Worm (Caenorhabditis elegans) whole organism, young adult: Measurements from ENCODE around the gene wht-5.

Experiments used
- hsf-1 ChIP-seq: fragments of 200-800 bp; sonication (Bioruptor generic); IDR thresholded peaks from 2 replicates; pipeline ENCODE4 v1.3.6; 2022; ENCODE audit warnings: missing genetic modification reagents, missing genetic modification characterization, missing compliant biosample characterization
- lin-40 ChIP-seq: sonication (generic microtip); optimal IDR thresholded peaks from 2 replicates; lab custom pipeline; 2016; ENCODE audit warnings: missing genetic modification characterization, mild to moderate bottlenecking, missing compliant biosample characterization, missing genotype, missing genetic modification reagents
- rcor-1 ChIP-seq: fragments of 200-800 bp; sonication (Bioruptor generic); IDR thresholded peaks from 2 replicates; pipeline ENCODE4 v1.3.6; 2022; ENCODE audit warnings: missing genetic modification reagents, missing genetic modification characterization, missing compliant biosample characterization
- ztf-22 ChIP-seq: fragments of 200-800 bp; sonication (Bioruptor generic); optimal IDR thresholded peaks from 2 replicates; lab custom pipeline; 2018; ENCODE audit warnings: mild to moderate bottlenecking, missing genetic modification characterization, moderate library complexity, missing compliant biosample characterization

wht-5 gene

ce11 chrIV:12389951-12390350, 52.6 kb downstream of the wht-5 start, which contains the start of gene spe-45 (continued):
- TF ChIP-seq ztf-22: no peak
- peak; percentile 58; the same call in 1 of the 2 replicates for TF ChIP-seq hsf-1
- no peak for TF ChIP-seq lin-40 (tag; lab: Kevin White, UChicago)
- TF ChIP-seq rcor-1: peak; percentile 32; the same call in 1 of the 2 replicates
